Worm (Caenorhabditis elegans) whole organism, late embryonic: ENCODE data around the gene H18N23.2.

Source experiments
- F13H6.1 ChIP-seq: sonication (generic microtip); optimal IDR thresholded peaks from 2 replicates; lab custom pipeline; 2016; ENCODE audit warnings: missing genetic modification characterization, missing compliant biosample characterization
- K02D7.2 ChIP-seq: sonication (generic microtip); optimal IDR thresholded peaks from 2 replicates; lab custom pipeline; 2017; ENCODE audit warnings: mild to moderate bottlenecking, missing genetic modification characterization, missing compliant biosample characterization
- Y22D7AL.16 ChIP-seq: sonication (generic microtip); optimal IDR thresholded peaks from 2 replicates; lab custom pipeline; 2016; ENCODE audit warnings: missing genetic modification characterization, missing compliant biosample characterization
- ama-1 ChIP-seq: fragments of 150-350 bp; optimal IDR thresholded peaks from 2 replicates; lab custom pipeline; 2014
- ceh-14 ChIP-seq: sonication (generic microtip); optimal IDR thresholded peaks from 2 replicates; lab custom pipeline; 2016; ENCODE audit warnings: missing genotype, missing genetic modification characterization, missing compliant biosample characterization
- ceh-18 ChIP-seq: sonication (generic microtip); optimal IDR thresholded peaks from 2 replicates; lab custom pipeline; 2016; ENCODE audit warnings: missing genetic modification characterization, missing compliant biosample characterization
- ceh-19 ChIP-seq: fragments of 200-800 bp; sonication (Bioruptor generic); optimal IDR thresholded peaks from 2 replicates; lab custom pipeline; 2018; ENCODE audit warnings: mild to moderate bottlenecking, missing genetic modification characterization, missing compliant biosample characterization
- ceh-22 ChIP-seq: sonication (generic microtip); optimal IDR thresholded peaks from 2 replicates; lab custom pipeline; 2017; ENCODE audit warnings: missing biosample characterization, missing genetic modification characterization
- ceh-31 ChIP-seq: sonication (generic microtip); optimal IDR thresholded peaks from 2 replicates; lab custom pipeline; 2016; ENCODE audit warnings: missing genetic modification characterization, missing compliant biosample characterization
- ceh-34 ChIP-seq: sonication (generic microtip); optimal IDR thresholded peaks from 2 replicates; lab custom pipeline; 2016; ENCODE audit warnings: mild to moderate bottlenecking, missing genetic modification characterization, missing compliant biosample characterization
- ceh-9 ChIP-seq: sonication (generic microtip); optimal IDR thresholded peaks from 2 replicates; lab custom pipeline; 2016; ENCODE audit warnings: mild to moderate bottlenecking, missing genetic modification characterization, inconsistent platforms, missing compliant biosample characterization
- che-1 ChIP-seq: sonication (generic microtip); optimal IDR thresholded peaks from 2 replicates; lab custom pipeline; 2016; ENCODE audit warnings: mild to moderate bottlenecking, missing genetic modification characterization, missing compliant biosample characterization
- dmd-4 ChIP-seq: sonication (generic microtip); optimal IDR thresholded peaks from 2 replicates; lab custom pipeline; 2016; ENCODE audit warnings: borderline replicate concordance, missing genetic modification characterization, missing compliant biosample characterization
- elt-2 ChIP-seq: sonication (generic microtip); optimal IDR thresholded peaks from 2 replicates; lab custom pipeline; 2016; ENCODE audit warnings: missing genetic modification reagents, missing genetic modification characterization, missing compliant biosample characterization
- ets-4 ChIP-seq: sonication (generic microtip); optimal IDR thresholded peaks from 2 replicates; lab custom pipeline; 2016; ENCODE audit warnings: missing genetic modification characterization, missing compliant biosample characterization
- fkh-6 ChIP-seq: sonication (generic microtip); optimal IDR thresholded peaks from 2 replicates; lab custom pipeline; 2016; ENCODE audit warnings: missing genetic modification characterization, missing compliant biosample characterization
- hlh-15 ChIP-seq: sonication (generic microtip); optimal IDR thresholded peaks from 2 replicates; lab custom pipeline; 2016; ENCODE audit warnings: missing genetic modification characterization, missing compliant biosample characterization
- hlh-30 ChIP-seq: sonication (generic microtip); optimal IDR thresholded peaks from 2 replicates; lab custom pipeline; 2017; ENCODE audit warnings: antibody characterized with exemption, missing genetic modification characterization, missing compliant biosample characterization; ENCODE audit not compliant: insufficient read depth
- hlh-6 ChIP-seq: sonication (generic microtip); optimal IDR thresholded peaks from 2 replicates; lab custom pipeline; 2016; ENCODE audit warnings: missing genotype, missing genetic modification characterization, missing compliant biosample characterization
- hlh-8 ChIP-seq: sonication (generic microtip); optimal IDR thresholded peaks from 2 replicates; lab custom pipeline; 2016; ENCODE audit warnings: missing genotype, missing genetic modification characterization, missing compliant biosample characterization
- lim-6 ChIP-seq: sonication (generic microtip); optimal IDR thresholded peaks from 2 replicates; lab custom pipeline; 2016; ENCODE audit warnings: missing genetic modification characterization, missing compliant biosample characterization
- mec-3 ChIP-seq: sonication (generic microtip); optimal IDR thresholded peaks from 2 replicates; lab custom pipeline; 2016; ENCODE audit warnings: borderline replicate concordance, missing genetic modification characterization, missing compliant biosample characterization
- nfya-1 ChIP-seq: sonication (generic microtip); optimal IDR thresholded peaks from 2 replicates; lab custom pipeline; 2017; ENCODE audit warnings: missing genetic modification characterization, mild to moderate bottlenecking, missing compliant biosample characterization, antibody characterized with exemption, moderate library complexity
- odd-2 ChIP-seq: sonication (generic microtip); optimal IDR thresholded peaks from 2 replicates; lab custom pipeline; 2017; ENCODE audit warnings: antibody characterized with exemption, mild to moderate bottlenecking, missing genetic modification characterization, missing compliant biosample characterization
- pat-9 ChIP-seq: fragments of 200-800 bp; sonication (Bioruptor generic); optimal IDR thresholded peaks from 2 replicates; lab custom pipeline; 2018; ENCODE audit warnings: mild to moderate bottlenecking, missing genetic modification characterization, moderate library complexity, missing compliant biosample characterization
- pha-2 ChIP-seq: sonication (generic microtip); optimal IDR thresholded peaks from 2 replicates; lab custom pipeline; 2017; ENCODE audit warnings: mild to moderate bottlenecking, missing genetic modification characterization, missing compliant biosample characterization
- pha-4 ChIP-seq: fragments of 150-350 bp; optimal IDR thresholded peaks from 2 replicates; lab custom pipeline; 2018; ENCODE audit warnings: missing biosample characterization, missing genetic modification reagents, missing genetic modification characterization
- pros-1 ChIP-seq: fragments of 150-350 bp; optimal IDR thresholded peaks from 2 replicates; lab custom pipeline; 2014; ENCODE audit warnings: missing biosample characterization, missing genetic modification reagents, missing genetic modification characterization
- ref-2 ChIP-seq: sonication (generic microtip); optimal IDR thresholded peaks from 2 replicates; lab custom pipeline; 2016; ENCODE audit warnings: missing genetic modification characterization, missing compliant biosample characterization
- rnt-1 ChIP-seq: sonication (generic microtip); optimal IDR thresholded peaks from 2 replicates; lab custom pipeline; 2016; ENCODE audit warnings: missing genetic modification characterization, missing compliant biosample characterization
- sdc-2 ChIP-seq: sonication (generic microtip); optimal IDR thresholded peaks from 2 replicates; lab custom pipeline; 2016; ENCODE audit warnings: missing genotype, missing genetic modification characterization, missing compliant biosample characterization
- sox-2 ChIP-seq: fragments of 200-800 bp; sonication (Bioruptor generic); IDR thresholded peaks from 2 replicates; pipeline ENCODE4 v1.3.6; 2022; ENCODE audit warnings: missing genetic modification reagents, missing genetic modification characterization, missing compliant biosample characterization
- sox-4 ChIP-seq: sonication (generic microtip); optimal IDR thresholded peaks from 2 replicates; lab custom pipeline; 2017; ENCODE audit warnings: mild to moderate bottlenecking, missing genetic modification characterization, inconsistent platforms, missing compliant biosample characterization
- tbx-2 ChIP-seq: sonication (generic microtip); optimal IDR thresholded peaks from 2 replicates; lab custom pipeline; 2016; ENCODE audit warnings: missing genetic modification characterization, missing compliant biosample characterization
- tbx-7 ChIP-seq: sonication (generic microtip); optimal IDR thresholded peaks from 2 replicates; lab custom pipeline; 2016; ENCODE audit warnings: missing genotype, missing genetic modification characterization, missing compliant biosample characterization
- unc-42 ChIP-seq: sonication (generic microtip); optimal IDR thresholded peaks from 2 replicates; lab custom pipeline; 2016; ENCODE audit warnings: missing genotype, missing genetic modification characterization, missing compliant biosample characterization
- unc-55 ChIP-seq: sonication (generic microtip); optimal IDR thresholded peaks from 2 replicates; lab custom pipeline; 2017; ENCODE audit warnings: missing biosample characterization, missing genetic modification reagents, missing genetic modification characterization
- ztf-16 ChIP-seq: sonication (generic microtip); optimal IDR thresholded peaks from 2 replicates; lab custom pipeline; 2017; ENCODE audit warnings: missing genetic modification characterization, missing compliant biosample characterization

H18N23.2 gene

DNA sequence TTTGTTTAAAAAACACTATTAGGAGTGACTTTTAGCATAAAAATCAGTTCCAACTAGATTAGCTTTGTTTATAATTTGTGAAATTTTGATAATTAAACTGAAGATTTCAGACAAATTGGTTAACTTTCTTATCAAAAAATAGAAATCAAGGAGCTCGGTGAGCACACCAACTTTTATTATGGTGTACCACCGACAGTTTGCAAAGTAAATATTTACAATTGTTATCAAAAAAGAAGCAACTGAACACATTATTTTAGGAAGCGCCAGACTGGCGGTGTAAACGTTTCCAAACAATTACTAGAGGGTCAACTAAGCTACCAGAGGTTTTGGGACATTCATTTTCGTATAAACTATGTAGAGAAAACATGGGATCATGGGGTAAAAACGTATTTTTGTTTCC lies 3.1 kb downstream of the H18N23.2 start:
- TF ChIP-seq ceh-14 (tag; lab: Kevin White, UChicago), result no peak
- TF ChIP-seq hlh-8 (tag; lab: Kevin White, UChicago), result no peak
- TF ChIP-seq unc-55 (GFP tag; lab: Kevin White, UChicago), result no peak
- no peak for TF ChIP-seq rnt-1 (tag; lab: Kevin White, UChicago)
- TF ChIP-seq nfya-1 (tag; lab: Kevin White, UChicago), result no peak
- TF ChIP-seq F13H6.1 (tag; lab: Kevin White, UChicago), result no peak
- TF ChIP-seq ceh-19 (GFP tag; lab: Kevin White, UChicago), result no peak
- no peak for TF ChIP-seq pros-1 (tag; lab: Kevin White, UChicago)
- TF ChIP-seq elt-2 (tag; lab: Kevin White, UChicago), result no peak
- no peak for TF ChIP-seq ceh-9 (tag; lab: Kevin White, UChicago)
- TF ChIP-seq, all 69 proteins: peak for 0

- TF ChIP-seq unc-55 (GFP tag; lab: Kevin White, UChicago) (no peak), ets-4 (tag; lab: Kevin White, UChicago) (no peak), ceh-18 (tag; lab: Kevin White, UChicago) (peak; percentile 37), ref-2 (tag; lab: Kevin White, UChicago) (no peak), nfya-1 (tag; lab: Kevin White, UChicago) (no peak), lim-6 (tag; lab: Kevin White, UChicago) (no peak), mec-3 (tag; lab: Kevin White, UChicago) (no peak), hlh-30 (tag; lab: Kevin White, UChicago) (peak; percentile 2), sox-4 (tag; lab: Kevin White, UChicago) (no peak), Y22D7AL.16 (tag; lab: Kevin White, UChicago) (no peak), ceh-19 (GFP tag; lab: Kevin White, UChicago) (no peak)
These were observed 4.3 kb downstream of the H18N23.2 start for ce11 chrX:17636326-17636735.

ce11 chrX:17634245-17634644 lies 6.4 kb downstream of the H18N23.2 start:
- no peak for TF ChIP-seq unc-55 (GFP tag; lab: Kevin White, UChicago)
- TF ChIP-seq dmd-4 (tag; lab: Kevin White, UChicago), result no peak
- no peak for TF ChIP-seq mec-3 (tag; lab: Kevin White, UChicago)
- no peak for TF ChIP-seq hlh-15
- no peak for TF ChIP-seq tbx-7
- no peak for TF ChIP-seq ztf-16
- TF ChIP-seq hlh-6 (tag; lab: Kevin White, UChicago), result no peak
- TF ChIP-seq sox-2 (GFP tag; lab: Robert Waterston, UW), result no peak
- no peak for TF ChIP-seq pha-2 (tag; lab: Kevin White, UChicago)
- TF ChIP-seq ama-1, result no peak
- TF ChIP-seq Y22D7AL.16 (tag; lab: Kevin White, UChicago), result no peak

ce11 chrX:17633166-17633565 lies 7.5 kb downstream of the H18N23.2 start:
- TF ChIP-seq ceh-18 (tag; lab: Kevin White, UChicago) (peak; percentile 52), rnt-1 (tag; lab: Kevin White, UChicago) (peak; percentile 34), unc-42 (tag; lab: Kevin White, UChicago) (no peak), unc-55 (GFP tag; lab: Kevin White, UChicago) (peak; percentile 64), hlh-30 (tag; lab: Kevin White, UChicago) (peak; percentile 76), sdc-2 (tag; lab: Kevin White, UChicago) (peak; percentile 59), elt-2 (tag; lab: Kevin White, UChicago) (peak; percentile 3), ref-2 (tag; lab: Kevin White, UChicago) (peak; percentile 0), tbx-2 (tag; lab: Kevin White, UChicago) (peak; percentile 57), fkh-6 (no peak), pat-9 (peak; percentile 25), pha-4 (tag; lab: Kevin White, UChicago) (no peak), ceh-31 (peak; percentile 9)
- TF ChIP-seq, all 69 proteins: peak for 10

- no peak for TF ChIP-seq dmd-4 (tag; lab: Kevin White, UChicago)
- TF ChIP-seq che-1, result no peak
- no peak for TF ChIP-seq ceh-22
- no peak for TF ChIP-seq odd-2 (tag; lab: Kevin White, UChicago)
- TF ChIP-seq fkh-6, result no peak
- no peak for TF ChIP-seq K02D7.2 (tag; lab: Kevin White, UChicago)
- TF ChIP-seq unc-55 (GFP tag; lab: Kevin White, UChicago), result peak; percentile 37
- no peak for TF ChIP-seq ceh-18 (tag; lab: Kevin White, UChicago)
- no peak for TF ChIP-seq ceh-34
- TF ChIP-seq, all 69 proteins: peak for 1
These were observed 9.0 kb downstream of the H18N23.2 start for ce11 chrX:17631703-17632102.
